Worm (Caenorhabditis elegans): Measurements from ENCODE around the gene str-89.

ce11 chrV:17664367-17664766 is 4.3 kb upstream of the str-89 start:
- TF ChIP-seq him-1 (tag; optimal IDR thresholded peaks at IDR 0.05), result no peak
- TF ChIP-seq dao-5 (tag; optimal IDR thresholded peaks at IDR 0.05), result no peak
- TF ChIP-seq W03F9.2 (tag; optimal IDR thresholded peaks at IDR 0.05), result no peak
